Worm (Caenorhabditis elegans) whole organism, L4 larva: ENCODE measurements around the gene K09F6.6.

Experiments used
- fkh-10 ChIP-seq: fragments of 150-350 bp; optimal IDR thresholded peaks from 2 replicates; lab custom pipeline; 2014; ENCODE audit warnings: missing biosample characterization, missing genetic modification reagents, missing genetic modification characterization
- lir-3 ChIP-seq: sonication (generic microtip); optimal IDR thresholded peaks from 2 replicates; lab custom pipeline; 2016; ENCODE audit warnings: mild to moderate bottlenecking, missing genetic modification characterization, missing compliant biosample characterization
- zip-11 ChIP-seq: fragments of 200-800 bp; sonication (Bioruptor generic); IDR thresholded peaks from 2 replicates; pipeline ENCODE4 v1.3.6; 2022; ENCODE audit warnings: missing genetic modification characterization, missing compliant biosample characterization

DNA sequence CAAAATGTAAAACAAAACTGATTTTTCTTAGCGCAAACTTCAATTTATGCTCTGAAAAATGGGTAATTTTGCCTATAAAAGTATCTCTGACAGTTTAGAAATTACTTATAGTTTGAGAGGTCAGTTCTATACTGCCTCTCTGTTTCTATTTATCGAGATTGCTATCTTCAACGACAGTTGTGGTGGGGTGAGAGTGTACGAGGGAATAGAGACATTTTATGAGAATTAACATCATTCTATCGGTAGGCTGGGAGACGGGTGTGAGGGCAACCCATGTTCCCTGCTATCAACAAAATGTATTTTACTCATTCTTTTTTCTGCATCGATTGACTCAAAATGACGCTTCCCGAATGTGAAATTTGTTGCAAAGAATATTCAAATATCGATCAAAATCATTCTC, 41.0 kb upstream of the K09F6.6 start, which contains the start of gene ZK1240.3:
- no peak for TF ChIP-seq fkh-10
- TF ChIP-seq zip-11 (GFP tag; lab: Robert Waterston, UW): no peak
- TF ChIP-seq lir-3 (tag; lab: Kevin White, UChicago): no peak
